Fruit fly (Drosophila melanogaster): ENCODE data around the gene inaF-C.

The inaF-C gene

dm6 chrX:11681558-11682551, 49.7 kb downstream of the inaF-C start (continued):
- peak; percentile 78 for TF ChIP-seq Rfx (GFP tag; IDR thresholded peaks at IDR 0.05)
- TF ChIP-seq fd96Cb (tag; optimal IDR thresholded peaks at IDR 0.05), result peak; percentile 25
- TF ChIP-seq CG13287 (GFP tag; IDR thresholded peaks at IDR 0.05; ENCODE audit: partially characterized antibody), result peak; percentile 75
- peak; percentile 57 for TF ChIP-seq tin (GFP tag; optimal IDR thresholded peaks at IDR 0.05)
- no peak for TF ChIP-seq pan (optimal IDR thresholded peaks at IDR 0.05)
- TF ChIP-seq pan (GFP tag; optimal IDR thresholded peaks at IDR 0.05 in 1 of 2, IDR thresholded peaks at IDR 0.05 in 1 of 2), result no peak
- peak; percentile 88 for TF ChIP-seq Aef1 (GFP tag; IDR thresholded peaks at IDR 0.05)
- no peak for TF ChIP-seq Gsc (GFP tag; IDR thresholded peaks at IDR 0.05)
- TF ChIP-seq maf-S (GFP tag; optimal IDR thresholded peaks at IDR 0.05), result peak; percentile 66
- TF ChIP-seq Bgb (GFP tag; IDR thresholded peaks at IDR 0.05; ENCODE audit: partially characterized antibody), result peak; percentile 20; the same call in 1 of the 2 replicates
- TF ChIP-seq bigmax (GFP tag; optimal IDR thresholded peaks at IDR 0.05), result no peak
- TF ChIP-seq gem (tag; optimal IDR thresholded peaks at IDR 0.05), result peak; percentile 78
- TF ChIP-seq CG14667 (GFP tag; IDR thresholded peaks at IDR 0.05), result no peak
- peak; percentile 49 for TF ChIP-seq CG3995 (GFP tag; optimal IDR thresholded peaks at IDR 0.05)
- TF ChIP-seq gsb-n (tag; optimal IDR thresholded peaks at IDR 0.05), result no peak
- TF ChIP-seq CG12769 (tag; optimal IDR thresholded peaks at IDR 0.05), result peak; percentile 61
- peak; percentile 16 for TF ChIP-seq CG12071 (GFP tag; optimal IDR thresholded peaks at IDR 0.05)
- peak; percentile 74 for TF ChIP-seq CG2678 (tag; optimal IDR thresholded peaks at IDR 0.05)
- TF ChIP-seq ranshi (GFP tag; IDR thresholded peaks at IDR 0.05), result peak; percentile 40; the same call in 1 of the 2 replicates
- peak; percentile 93 for TF ChIP-seq Ets65A (GFP tag)
- TF ChIP-seq row (GFP tag; IDR thresholded peaks at IDR 0.05), result peak; percentile 79
- TF ChIP-seq wek (GFP tag; optimal IDR thresholded peaks at IDR 0.05), result peak; percentile 24
- TF ChIP-seq ase (GFP tag; IDR thresholded peaks at IDR 0.05), result no peak; the same call in 2 of the 3 replicates
- TF ChIP-seq CG10274 (GFP tag; optimal IDR thresholded peaks at IDR 0.05), result peak; percentile 41
- peak; percentile 69 for TF ChIP-seq Scr (GFP tag; IDR thresholded peaks at IDR 0.05; ENCODE audit: partially characterized antibody)
- no peak for TF ChIP-seq CG10431 (GFP tag; optimal IDR thresholded peaks at IDR 0.05)
- TF ChIP-seq slp2 (GFP tag; optimal IDR thresholded peaks at IDR 0.05), result peak; percentile 18
- no peak for TF ChIP-seq klu (GFP tag; IDR thresholded peaks at IDR 0.05)
- no peak for TF ChIP-seq Hey (tag; optimal IDR thresholded peaks at IDR 0.05)
- TF ChIP-seq ara (GFP tag; IDR thresholded peaks at IDR 0.05), result no peak
- TF ChIP-seq fd64A (GFP tag; optimal IDR thresholded peaks at IDR 0.05), result no peak
- TF ChIP-seq dpn (GFP tag; optimal IDR thresholded peaks at IDR 0.05), result peak; percentile 69 to 75
- TF ChIP-seq disco-r (GFP tag; optimal IDR thresholded peaks at IDR 0.05), result no peak
- TF ChIP-seq CG5245 (GFP tag; optimal IDR thresholded peaks at IDR 0.05), result no peak
- no peak for TF ChIP-seq hth (optimal IDR thresholded peaks at IDR 0.05)
- TF ChIP-seq CG9609 (GFP tag; optimal IDR thresholded peaks at IDR 0.05), result peak; percentile 54
- TF ChIP-seq caup (GFP tag; optimal IDR thresholded peaks at IDR 0.05; ENCODE audit: severe bottlenecking), result peak; percentile 57
- TF ChIP-seq CG6813 (GFP tag; optimal IDR thresholded peaks at IDR 0.05), result peak; percentile 30
- peak; percentile 87 for TF ChIP-seq CG34376 (GFP tag; optimal IDR thresholded peaks at IDR 0.05)
- TF ChIP-seq CoRest (tag; optimal IDR thresholded peaks at IDR 0.05), result peak; percentile 76
- TF ChIP-seq pho (GFP tag; optimal IDR thresholded peaks at IDR 0.05), result peak; percentile 71
- TF ChIP-seq dati (GFP tag; IDR thresholded peaks at IDR 0.05), result no peak
- TF ChIP-seq scrt (GFP tag; optimal IDR thresholded peaks at IDR 0.05), result peak; percentile 6
- no peak for TF ChIP-seq bbx (GFP tag; IDR thresholded peaks at IDR 0.05; ENCODE audit: partially characterized antibody)
- peak; percentile 7 for TF ChIP-seq repo (GFP tag; optimal IDR thresholded peaks at IDR 0.05)
- no peak for TF ChIP-seq Spps (tag; optimal IDR thresholded peaks at IDR 0.05)
- TF ChIP-seq abd-A (tag; optimal IDR thresholded peaks at IDR 0.05), result peak; percentile 31
- TF ChIP-seq NC2α (GFP tag; optimal IDR thresholded peaks at IDR 0.05), result peak; percentile 20
